Worm (Caenorhabditis elegans): ENCODE results near the gene F46H6.5.
A peak's percentile ranks its signal among the peaks of the same experiment; 100 is the strongest.

The F46H6.5 gene

ce11 chrX:4453101-4453500, 38.9 kb downstream of the F46H6.5 start (continued):
- TF ChIP-seq madf-9 (GFP tag; conservative IDR thresholded peaks at IDR 0.05): 0 out of 2 replicates have a peak, but pooled peaks have one; percentile 11
- no peak for TF ChIP-seq unc-62 (GFP tag; optimal IDR thresholded peaks at IDR 0.05 in 1 of 2)
- TF ChIP-seq unc-62 (tag; optimal IDR thresholded peaks at IDR 0.05): no peak
- TF ChIP-seq ceh-20 (GFP tag; IDR thresholded peaks at IDR 0.05): no peak
- no peak for TF ChIP-seq cey-2 (tag; optimal IDR thresholded peaks at IDR 0.05; ENCODE audit: borderline replicate concordance, insufficient read depth)
- peak in 1 of 2 experiments; percentile 79; a peak in 1 of 4 replicates for TF ChIP-seq madf-5 (GFP tag; IDR thresholded peaks at IDR 0.05)
- no peak for TF ChIP-seq set-16 (GFP tag; IDR thresholded peaks at IDR 0.05)
- TF ChIP-seq zfp-2 (tag; optimal IDR thresholded peaks at IDR 0.05): no peak
- TF ChIP-seq gei-8 (GFP tag; optimal IDR thresholded peaks at IDR 0.05): no peak
- TF ChIP-seq lim-7 (GFP tag; IDR thresholded peaks at IDR 0.05): peak; percentile 85
- TF ChIP-seq daf-19 (GFP tag; conservative IDR thresholded peaks at IDR 0.05): peak; percentile 62; the same call in 1 of the 2 replicates
- 0 out of 2 replicates have a peak, but pooled peaks have one; percentile 9 for TF ChIP-seq ctbp-1 (GFP tag; IDR thresholded peaks at IDR 0.05)
- no peak for TF ChIP-seq lin-39 (tag; optimal IDR thresholded peaks at IDR 0.05)
- TF ChIP-seq snpc-1.2 (GFP tag; IDR thresholded peaks at IDR 0.05): peak; percentile 83
- no peak for TF ChIP-seq tag-97 (GFP tag; IDR thresholded peaks at IDR 0.05)
- TF ChIP-seq rbr-2 (tag; optimal IDR thresholded peaks at IDR 0.05): no peak

- TF ChIP-seq ceh-44 (GFP tag; IDR thresholded peaks at IDR 0.05) (no peak), aha-1 (tag) (no peak), R02D3.7 (tag; optimal IDR thresholded peaks at IDR 0.05) (no peak), nhr-10 (tag; optimal IDR thresholded peaks at IDR 0.05) (no peak), F26F4.8 (GFP tag; conservative IDR thresholded peaks at IDR 0.05) (no peak), ceh-20 (GFP tag; IDR thresholded peaks at IDR 0.05) (no peak), dpl-1 (GFP tag; optimal IDR thresholded peaks at IDR 0.05) (no peak), T20F7.1 (GFP tag; optimal IDR thresholded peaks at IDR 0.05) (no peak), daf-19 (GFP tag; conservative IDR thresholded peaks at IDR 0.05) (no peak), Y105C5A.15 (GFP tag; IDR thresholded peaks at IDR 0.05) (no peak), aly-2 (tag; optimal IDR thresholded peaks at IDR 0.05) (no peak), mdl-1 (tag; optimal IDR thresholded peaks at IDR 0.05) (no peak), set-16 (GFP tag; IDR thresholded peaks at IDR 0.05) (no peak), lin-39 (tag; optimal IDR thresholded peaks at IDR 0.05) (no peak), sdz-12 (GFP tag; optimal IDR thresholded peaks at IDR 0.05) (no peak), nhr-6 (tag; optimal IDR thresholded peaks at IDR 0.05) (no peak), rbr-2 (tag; optimal IDR thresholded peaks at IDR 0.05) (no peak), F37D6.2 (tag; optimal IDR thresholded peaks at IDR 0.05) (no peak), ceh-82 (tag; optimal IDR thresholded peaks at IDR 0.05) (no peak), daf-12 (tag; optimal IDR thresholded peaks at IDR 0.05) (no peak)
These were observed 40.1 kb downstream of the F46H6.5 start for ce11 chrX:4451936-4452335.

- TF ChIP-seq T20F7.1 (GFP tag; optimal IDR thresholded peaks at IDR 0.05) (no peak), ceh-20 (GFP tag; IDR thresholded peaks at IDR 0.05) (no peak)
These were observed 43.7 kb downstream of the F46H6.5 start, which contains the start of gene mltn-13 for ce11 chrX:4448283-4448682. mltn-13 (minus strand) TSS chrX:4448383.

- TF ChIP-seq Y75B8A.6 (GFP tag; IDR thresholded peaks at IDR 0.05): 0 out of 2 replicates have a peak, but pooled peaks have one; percentile 40
- TF ChIP-seq lin-39 (tag; optimal IDR thresholded peaks at IDR 0.05): no peak
- TF ChIP-seq lin-1 (GFP tag; IDR thresholded peaks at IDR 0.05): 0 out of 2 replicates have a peak, but pooled peaks have one; percentile 14
- peak in 1 of 2 experiments; percentile 50 for TF ChIP-seq unc-62 (GFP tag; optimal IDR thresholded peaks at IDR 0.05 in 1 of 2)
- TF ChIP-seq unc-62 (tag; optimal IDR thresholded peaks at IDR 0.05): no peak
- TF ChIP-seq mep-1 (tag; optimal IDR thresholded peaks at IDR 0.05): peak; percentile 55
- TF ChIP-seq pha-4 (GFP tag; IDR thresholded peaks at IDR 0.05): peak; percentile 81
- no peak for TF ChIP-seq pha-4 (tag; optimal IDR thresholded peaks at IDR 0.05)
- no peak for TF ChIP-seq nhr-77 (tag; optimal IDR thresholded peaks at IDR 0.05)
- peak; percentile 82 for TF ChIP-seq snpc-1.2 (GFP tag; IDR thresholded peaks at IDR 0.05)
- no peak for TF ChIP-seq F49E8.2 (tag; optimal IDR thresholded peaks at IDR 0.05; ENCODE audit: borderline replicate concordance)
- no peak for TF ChIP-seq nhr-10 (tag; optimal IDR thresholded peaks at IDR 0.05)
- TF ChIP-seq dmd-6 (GFP tag; IDR thresholded peaks at IDR 0.05): peak; percentile 54
- TF ChIP-seq egl-43 (GFP tag; IDR thresholded peaks at IDR 0.05): peak; percentile 77
- TF ChIP-seq arid-1 (GFP tag; conservative IDR thresholded peaks at IDR 0.05): peak; percentile 74
- TF ChIP-seq dmd-8 (GFP tag; IDR thresholded peaks at IDR 0.05): no peak
- peak in 1 of 2 experiments; percentile 33 for TF ChIP-seq mdl-1 (tag; optimal IDR thresholded peaks at IDR 0.05)
- no peak for TF ChIP-seq unc-39 (tag; optimal IDR thresholded peaks at IDR 0.05)
- TF ChIP-seq zip-11 (GFP tag; IDR thresholded peaks at IDR 0.05): no peak
- no peak for TF ChIP-seq fos-1 (tag; optimal IDR thresholded peaks at IDR 0.05)
- peak; percentile 13 to 75 for TF ChIP-seq daf-16 (GFP tag; optimal IDR thresholded peaks at IDR 0.05)
- TF ChIP-seq daf-16 (tag; optimal IDR thresholded peaks at IDR 0.05): peak; percentile 73
These were observed 47.2 kb downstream of the F46H6.5 start for ce11 chrX:4444843-4445242.

Data from whole organism, L4 larva.